Fruit fly (Drosophila melanogaster) whole organism, larva: Measurements from ENCODE around the gene WRNexo.

Source experiments
- noc ChIP-seq: fragments of 200-800 bp; sonication (Bioruptor generic); optimal IDR thresholded peaks from 3 replicates; lab custom pipeline; 2019; ENCODE audit warnings: missing biosample characterization, mild to moderate bottlenecking, missing genetic modification characterization, moderate library complexity

WRNexo gene

dm6 chr3R:18365978-18366643 is at the start of gene WRNexo, which contains the start of gene Nup43:
TSS of gene WRNexo (minus strand) at chr3R:18366162.
TSS of gene Nup43 (plus strand) at chr3R:18366638.
- TF ChIP-seq noc = no peak

dm6 chr3R:18412279-18413214 is 46.6 kb upstream of the WRNexo start, which contains the start of gene CG31122:
TSS of gene CG31122 (minus strand) at chr3R:18412874.
- TF ChIP-seq noc = peak; percentile 41

- TF ChIP-seq noc = no peak
Measured at dm6 chr3R:18411205-18411749, 45.3 kb upstream of the WRNexo start, which contains the start of gene CG10864. TSS of gene CG10864 (minus strand) at chr3R:18411631.

- TF ChIP-seq noc = peak; percentile 77
Measured at dm6 chr3R:18404713-18405112, 38.8 kb upstream of the WRNexo start, which contains the start of gene CG7685. TSS of gene CG7685 (plus strand) at chr3R:18404940.

- peak; percentile 96 for TF ChIP-seq noc
Measured at dm6 chr3R:18402549-18403429, 36.8 kb upstream of the WRNexo start, which contains the start of the genes Wdr37 and koko. TSS of gene Wdr37 (minus strand) at chr3R:18402716. TSS of gene koko (plus strand) at chr3R:18403026.

dm6 chr3R:18399698-18400020 is 33.7 kb upstream of the WRNexo start:
- TF ChIP-seq noc = no peak

dm6 chr3R:18398954-18399697 is 33.2 kb upstream of the WRNexo start, which contains the start of gene Vha100-2:
TSS of gene Vha100-2 (minus strand) at chr3R:18399169.
- TF ChIP-seq noc = peak; percentile 47

- TF ChIP-seq noc = no peak
Measured at dm6 chr3R:18398460-18398901, 32.5 kb upstream of the WRNexo start.

dm6 chr3R:18397834-18398378 is 31.9 kb upstream of the WRNexo start:
- no peak for TF ChIP-seq noc

dm6 chr3R:18396801-18397604 is 31.0 kb upstream of the WRNexo start, which contains the start of gene Vti1b:
TSS of gene Vti1b (plus strand) at chr3R:18396995.
- TF ChIP-seq noc = peak; percentile 95

- TF ChIP-seq noc = no peak
Measured at dm6 chr3R:18395694-18396093, 29.7 kb upstream of the WRNexo start.

dm6 chr3R:18394876-18395275 is 28.9 kb upstream of the WRNexo start:
- TF ChIP-seq noc = no peak

- TF ChIP-seq noc = peak; percentile 55
Measured at dm6 chr3R:18393436-18393835, 27.5 kb upstream of the WRNexo start.

dm6 chr3R:18389790-18390189 is 23.8 kb upstream of the WRNexo start, which contains the start of gene Vha100-4:
TSS of gene Vha100-4 (minus strand) at chr3R:18389805.
- TF ChIP-seq noc = no peak
